Worm (Caenorhabditis elegans) whole organism, L1 larva: ENCODE data around the gene scav-2.

Source experiments
- Y116A8C.19 ChIP-seq: sonication (generic microtip); optimal IDR thresholded peaks from 2 replicates; lab custom pipeline; 2016; ENCODE audit warnings: missing compliant biosample characterization, missing genetic modification characterization, borderline replicate concordance
- alr-1 ChIP-seq: fragments of 200-800 bp; sonication (Bioruptor generic); optimal IDR thresholded peaks from 2 replicates; lab custom pipeline; 2018; ENCODE audit warnings: borderline replicate concordance, mild to moderate bottlenecking, missing genetic modification characterization, missing compliant biosample characterization
- aly-2 ChIP-seq: fragments of 150-350 bp; optimal IDR thresholded peaks from 2 replicates; lab custom pipeline; 2014; ENCODE audit warnings: missing biosample characterization, missing genetic modification characterization
- ama-1 ChIP-seq: fragments of 150-350 bp; optimal IDR thresholded peaks from 2 replicates; lab custom pipeline; 2014
- blmp-1 ChIP-seq: fragments of 150-350 bp; optimal IDR thresholded peaks from 2 replicates; lab custom pipeline; 2014; ENCODE audit warnings: missing biosample characterization, missing genetic modification characterization
- ceh-8 ChIP-seq: fragments of 200-800 bp; sonication (Bioruptor generic); optimal IDR thresholded peaks from 2 replicates; lab custom pipeline; 2018; ENCODE audit warnings: mild to moderate bottlenecking, missing genetic modification characterization, moderate library complexity, missing compliant biosample characterization
- ceh-82 ChIP-seq, 3 experiments: fragments of 150-350 bp in 1 of 3; sonication (generic microtip) in 2 of 3; optimal IDR thresholded peaks; 2 replicates each; lab custom pipeline; 2014 to 2017; ENCODE audit warnings: missing biosample characterization in 3 of 3, missing genetic modification characterization in 3 of 3
- ceh-88 ChIP-seq: fragments of 200-800 bp; sonication (Bioruptor generic); IDR thresholded peaks from 2 replicates; pipeline ENCODE4 v1.3.6; 2022; ENCODE audit warnings: missing genetic modification characterization, missing compliant biosample characterization
- ceh-90 ChIP-seq: sonication (generic microtip); optimal IDR thresholded peaks from 2 replicates; lab custom pipeline; 2016; ENCODE audit warnings: missing genetic modification characterization, missing compliant biosample characterization
- dsc-1 ChIP-seq: sonication (generic microtip); optimal IDR thresholded peaks from 2 replicates; lab custom pipeline; 2016; ENCODE audit warnings: mild to moderate bottlenecking, missing genetic modification characterization, missing compliant biosample characterization
- efl-1 ChIP-seq, 4 experiments: fragments of 150-350 bp; optimal IDR thresholded peaks in 3 of 4; peaks in 1 of 4; 1 replicate in 1 of 4; 2 replicates in 3 of 4; lab custom pipeline; 2014; ENCODE audit warnings: missing biosample characterization in 2 of 4, missing genetic modification characterization in 2 of 4, missing genetic modification reagents in 2 of 4
- elt-2 ChIP-seq: sonication (generic microtip); optimal IDR thresholded peaks from 2 replicates; lab custom pipeline; 2016; ENCODE audit warnings: missing genetic modification characterization, mild to moderate bottlenecking, inconsistent platforms, missing compliant biosample characterization, missing genetic modification reagents
- elt-3 ChIP-seq, 6 experiments: fragments of 150-350 bp in 1 of 6; sonication (generic microtip); optimal IDR thresholded peaks; 2 replicates each; lab custom pipeline; 2017 to 2018; ENCODE audit warnings: missing biosample characterization in 6 of 6, missing genetic modification characterization in 6 of 6, inconsistent platforms in 1 of 6
- fkh-10 ChIP-seq: sonication (generic microtip); optimal IDR thresholded peaks from 2 replicates; lab custom pipeline; 2017; ENCODE audit warnings: missing biosample characterization, missing genetic modification reagents, missing genetic modification characterization
- hlh-17 ChIP-seq: fragments of 200-800 bp; sonication (Bioruptor generic); optimal IDR thresholded peaks from 2 replicates; lab custom pipeline; 2018; ENCODE audit warnings: missing genetic modification characterization, mild to moderate bottlenecking, missing compliant biosample characterization, moderate library complexity, borderline replicate concordance
- isw-1 ChIP-seq: fragments of 200-800 bp; sonication (Bioruptor generic); IDR thresholded peaks from 2 replicates; pipeline ENCODE4 v1.3.6; 2022; ENCODE audit warnings: missing genetic modification characterization, missing compliant biosample characterization
- jun-1 ChIP-seq: fragments of 150-350 bp; optimal IDR thresholded peaks from 2 replicates; lab custom pipeline; 2014; ENCODE audit warnings: missing biosample characterization, missing genetic modification reagents, missing genetic modification characterization
- lin-13 ChIP-seq: fragments of 150-350 bp; optimal IDR thresholded peaks from 2 replicates; lab custom pipeline; 2014; ENCODE audit warnings: missing biosample characterization, missing genetic modification reagents, missing genetic modification characterization
- lin-35 ChIP-seq, 2 experiments: fragments of 150-350 bp; optimal IDR thresholded peaks; 2 replicates each; lab custom pipeline; 2014; ENCODE audit warnings: missing biosample characterization in 2 of 2, missing genetic modification characterization in 2 of 2, missing genetic modification reagents in 2 of 2
- lin-39 ChIP-seq: fragments of 150-350 bp; optimal IDR thresholded peaks from 2 replicates; lab custom pipeline; 2014; ENCODE audit warnings: missing biosample characterization, missing genetic modification reagents, missing genetic modification characterization
- lsy-2 ChIP-seq, 2 experiments: fragments of 150-350 bp; optimal IDR thresholded peaks; 2 replicates each; lab custom pipeline; 2014; ENCODE audit warnings: missing biosample characterization in 2 of 2, missing genetic modification characterization in 2 of 2
- mab-9 ChIP-seq: fragments of 200-800 bp; sonication (Bioruptor generic); IDR thresholded peaks from 2 replicates; pipeline ENCODE4 v1.3.6; 2022; ENCODE audit warnings: missing genetic modification reagents, missing genetic modification characterization, missing compliant biosample characterization
- nhr-12 ChIP-seq: sonication (generic microtip); optimal IDR thresholded peaks from 2 replicates; lab custom pipeline; 2017; ENCODE audit warnings: missing biosample characterization, missing genetic modification characterization
- nhr-19 ChIP-seq: fragments of 200-800 bp; sonication (Bioruptor generic); conservative IDR thresholded peaks from 2 replicates; pipeline ENCODE4 v1.3.6; 2022; ENCODE audit warnings: missing genetic modification characterization, missing compliant biosample characterization
- nhr-20 ChIP-seq: sonication (generic microtip); optimal IDR thresholded peaks from 2 replicates; lab custom pipeline; 2016; ENCODE audit warnings: mild to moderate bottlenecking, missing genetic modification characterization, missing compliant biosample characterization
- nhr-28 ChIP-seq: fragments of 150-350 bp; optimal IDR thresholded peaks from 2 replicates; lab custom pipeline; 2014; ENCODE audit warnings: missing biosample characterization, missing genetic modification characterization
- nhr-76 ChIP-seq: sonication (generic microtip); optimal IDR thresholded peaks from 2 replicates; lab custom pipeline; 2017; ENCODE audit warnings: missing biosample characterization, missing genetic modification characterization
- nhr-77 ChIP-seq: fragments of 150-350 bp; optimal IDR thresholded peaks from 2 replicates; lab custom pipeline; 2014; ENCODE audit warnings: missing biosample characterization, missing genetic modification characterization
- nhr-84 ChIP-seq: sonication (generic microtip); optimal IDR thresholded peaks from 2 replicates; lab custom pipeline; 2017; ENCODE audit warnings: missing biosample characterization, missing genetic modification characterization
- nhr-85 ChIP-seq: sonication (generic microtip); peaks from one replicate; lab custom pipeline; 2016; ENCODE audit warnings: missing genetic modification characterization, inconsistent platforms, missing compliant biosample characterization
- nhr-90 ChIP-seq: sonication (generic microtip); optimal IDR thresholded peaks from 2 replicates; lab custom pipeline; 2016; ENCODE audit warnings: mild to moderate bottlenecking, missing genetic modification characterization, missing compliant biosample characterization; ENCODE audit not compliant: poor library complexity
- pax-3 ChIP-seq: fragments of 200-800 bp; sonication (Bioruptor generic); optimal IDR thresholded peaks from 2 replicates; lab custom pipeline; 2018; ENCODE audit warnings: mild to moderate bottlenecking, missing genetic modification characterization, moderate library complexity, missing compliant biosample characterization
- snpc-4 ChIP-seq: fragments of 150-350 bp; optimal IDR thresholded peaks from 2 replicates; lab custom pipeline; 2014; ENCODE audit warnings: missing biosample characterization, missing genetic modification characterization
- snu-23 ChIP-seq: sonication (generic microtip); optimal IDR thresholded peaks from 2 replicates; lab custom pipeline; 2016; ENCODE audit warnings: missing genetic modification characterization, missing compliant biosample characterization
- tbx-2 ChIP-seq: sonication (generic microtip); optimal IDR thresholded peaks from 2 replicates; lab custom pipeline; 2016; ENCODE audit warnings: missing genetic modification characterization, missing compliant biosample characterization
- unc-30 ChIP-seq: sonication (generic microtip); optimal IDR thresholded peaks from 2 replicates; lab custom pipeline; 2017; ENCODE audit warnings: missing biosample characterization, missing genetic modification characterization
- unc-62 ChIP-seq: fragments of 150-350 bp; optimal IDR thresholded peaks from 2 replicates; lab custom pipeline; 2014; ENCODE audit warnings: missing biosample characterization, missing genetic modification reagents, missing genetic modification characterization
- vab-15 ChIP-seq: sonication (generic microtip); optimal IDR thresholded peaks from 2 replicates; lab custom pipeline; 2017; ENCODE audit warnings: missing genotype, mild to moderate bottlenecking, missing genetic modification characterization, missing compliant biosample characterization
- xbp-1 ChIP-seq: sonication (generic microtip); optimal IDR thresholded peaks from 2 replicates; lab custom pipeline; 2016; ENCODE audit warnings: missing genetic modification characterization, missing compliant biosample characterization
- zag-1 ChIP-seq: fragments of 150-350 bp; optimal IDR thresholded peaks from 2 replicates; lab custom pipeline; 2014; ENCODE audit warnings: missing biosample characterization, missing genetic modification characterization

The scav-2 gene

DNA sequence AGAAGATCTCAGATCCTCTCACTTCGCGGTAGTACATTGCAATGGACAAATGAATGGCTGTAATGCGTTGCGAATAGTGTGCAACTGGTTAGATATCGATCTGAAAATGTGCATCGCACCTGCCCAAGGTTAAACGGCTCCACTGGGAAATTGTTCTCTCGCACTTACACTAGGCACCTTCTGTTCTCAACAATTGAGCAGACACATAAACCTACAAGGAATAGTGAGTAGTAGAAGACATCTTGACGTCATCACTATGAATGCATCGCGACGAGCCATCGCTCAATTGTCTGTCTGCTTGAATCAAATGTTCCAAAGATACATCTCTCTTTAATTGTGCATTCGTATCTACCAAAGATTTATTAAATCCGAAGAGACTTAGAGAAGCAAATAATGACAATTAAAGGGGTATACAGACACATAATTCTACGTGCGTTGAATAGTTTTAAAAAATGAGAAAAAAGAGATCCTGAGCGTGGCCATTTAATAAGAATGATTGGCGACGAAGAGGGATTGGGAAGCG is 7.9 kb upstream of the scav-2 start, which contains the start of gene T05D4.2 (continued):
- TF ChIP-seq lin-13 (GFP tag; lab: Kevin White, UChicago): no peak
- peak; percentile 11 for TF ChIP-seq aly-2 (tag; lab: Kevin White, UChicago)

DNA sequence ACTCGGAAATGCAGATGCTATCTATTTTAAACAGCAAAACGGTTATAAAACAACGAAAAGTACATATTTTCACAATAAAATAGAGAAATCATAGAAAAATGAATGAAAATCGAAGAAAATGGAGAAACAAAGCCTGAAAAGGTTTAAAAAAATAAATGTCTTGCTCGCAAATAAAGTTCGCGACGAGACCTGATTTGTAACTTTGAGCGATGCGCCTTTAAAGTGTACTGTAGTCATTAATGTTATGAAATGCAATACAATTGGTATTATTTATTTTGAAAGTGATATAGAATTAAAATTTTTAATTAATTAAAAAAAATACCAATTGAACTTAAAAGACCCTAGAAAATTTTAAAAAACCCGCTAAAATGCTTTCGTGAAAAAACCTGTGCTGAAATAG is 6.1 kb upstream of the scav-2 start:
- TF ChIP-seq jun-1 (no peak), fkh-10 (GFP tag; lab: Kevin White, UChicago) (no peak), unc-62 (no peak), nhr-85 (tag; lab: Kevin White, UChicago) (no peak), nhr-90 (tag; lab: Kevin White, UChicago) (no peak), isw-1 (GFP tag; lab: Robert Waterston, UW) (no peak), vab-15 (tag; lab: Kevin White, UChicago) (no peak), dsc-1 (tag; lab: Kevin White, UChicago) (no peak), nhr-77 (tag; lab: Kevin White, UChicago) (no peak)
- TF ChIP-seq, all 84 proteins: peak for 0

DNA sequence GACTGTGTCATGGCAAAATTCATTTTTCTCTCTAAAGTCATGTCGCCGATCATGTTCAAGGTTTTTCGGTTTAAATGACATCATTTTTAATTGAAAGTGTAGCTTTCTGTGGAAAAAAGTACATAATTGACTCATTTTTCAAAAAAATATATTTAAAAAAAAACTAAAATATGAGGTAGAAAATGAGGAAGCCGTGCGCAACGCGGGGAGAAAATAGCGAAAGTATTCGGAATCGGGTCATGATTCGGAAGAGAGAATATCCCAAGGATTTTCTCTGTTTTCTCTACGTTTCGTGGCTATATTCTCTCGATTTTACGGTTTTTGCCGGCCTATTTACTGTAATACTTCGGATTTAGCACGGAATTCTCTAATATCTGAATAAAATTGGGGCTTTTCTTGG is 5.6 kb upstream of the scav-2 start:
- TF ChIP-seq alr-1 (tag; lab: Kevin White, UChicago) (no peak), xbp-1 (no peak), blmp-1 (tag; lab: Kevin White, UChicago) (peak; percentile 99), unc-30 (tag; lab: Kevin White, UChicago) (no peak), elt-3 (tag; optimal IDR thresholded peaks at IDR 0.05; lab: Kevin White, UChicago) (peak in 1 of 6 experiments; percentile 44), snpc-4 (tag; lab: Kevin White, UChicago) (no peak), nhr-84 (tag; lab: Kevin White, UChicago) (no peak), nhr-28 (tag; lab: Kevin White, UChicago) (no peak), nhr-76 (tag; lab: Kevin White, UChicago) (no peak), ceh-82 (tag; optimal IDR thresholded peaks at IDR 0.05; lab: Kevin White, UChicago) (no peak), nhr-85 (tag; lab: Kevin White, UChicago) (peak; percentile 71), hlh-17 (GFP tag; lab: Kevin White, UChicago) (no peak), nhr-77 (tag; lab: Kevin White, UChicago) (no peak)
- TF ChIP-seq, all 84 proteins: peak for 3

DNA sequence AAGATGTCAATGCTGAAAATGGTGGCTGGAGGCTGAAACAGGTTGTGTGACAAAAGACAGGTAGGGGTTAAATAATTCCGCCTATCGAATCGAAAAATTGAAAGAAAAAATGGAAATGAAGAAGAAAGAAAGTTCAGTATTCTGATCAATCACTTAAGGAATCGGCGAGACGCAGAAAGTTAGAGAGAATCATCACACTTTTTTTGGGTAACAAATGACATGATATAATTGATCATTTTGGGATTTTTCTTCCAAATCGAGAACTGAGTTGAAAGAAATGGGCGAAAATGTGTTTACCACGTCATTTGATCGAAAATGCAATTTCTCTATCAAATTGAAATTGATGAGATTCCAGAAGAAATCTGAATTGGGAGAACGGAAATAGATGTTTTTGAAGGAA is 905 bp upstream of the scav-2 start:
- TF ChIP-seq elt-3 (tag; optimal IDR thresholded peaks at IDR 0.05; lab: Kevin White, UChicago) (peak in 1 of 6 experiments; percentile 33), lin-35 (GFP tag; optimal IDR thresholded peaks at IDR 0.05; lab: Kevin White, UChicago) (peak in 1 of 2 experiments; percentile 24), ceh-82 (tag; optimal IDR thresholded peaks at IDR 0.05; lab: Kevin White, UChicago) (no peak), lin-39 (tag; lab: Kevin White, UChicago) (no peak), snu-23 (GFP tag; lab: Kevin White, UChicago) (peak; percentile 5), blmp-1 (tag; lab: Kevin White, UChicago) (peak; percentile 80), nhr-85 (tag; lab: Kevin White, UChicago) (peak; percentile 58)

DNA sequence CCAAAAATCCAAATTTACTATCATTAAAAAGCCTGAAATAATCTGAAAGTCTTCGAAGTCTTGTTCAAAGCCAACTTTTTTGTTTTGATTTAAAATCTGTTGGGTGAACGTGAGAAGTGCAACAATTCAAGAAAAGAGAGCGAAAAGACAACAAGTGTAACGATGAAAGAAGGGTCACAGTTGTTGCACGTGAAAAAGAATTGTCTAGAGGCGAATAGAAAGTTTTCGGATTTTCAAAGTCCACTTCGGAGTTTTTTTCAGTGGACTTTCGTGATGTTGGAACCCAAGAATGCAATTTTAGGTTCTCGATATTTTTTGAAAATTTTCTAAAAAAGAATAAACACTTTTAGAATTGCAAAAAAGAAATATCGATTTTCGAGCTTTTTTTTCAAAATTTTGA is 5.2 kb downstream of the scav-2 start:
- TF ChIP-seq lin-35 (GFP tag; optimal IDR thresholded peaks at IDR 0.05; lab: Kevin White, UChicago) (no peak), snu-23 (GFP tag; lab: Kevin White, UChicago) (peak; percentile 21)

DNA sequence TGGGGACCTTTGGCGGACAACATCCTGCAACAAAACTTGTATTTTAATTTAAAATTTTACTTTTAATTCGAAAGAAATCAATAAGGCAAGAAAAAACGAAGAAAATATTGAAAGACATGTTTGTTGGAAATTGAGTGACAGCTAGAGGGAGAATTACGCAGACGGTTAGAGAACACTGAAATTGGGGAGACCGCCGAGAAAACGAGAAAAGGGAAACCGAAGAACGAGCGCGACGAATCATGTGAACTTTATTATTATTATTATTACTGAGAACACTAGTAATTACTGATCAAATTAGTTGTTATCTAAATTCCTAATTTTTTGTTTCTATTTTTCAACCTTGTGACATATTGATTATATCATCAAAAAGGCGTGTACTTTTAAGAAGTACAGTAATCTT is 6.2 kb downstream of the scav-2 start, which contains the start of gene mmad-1:
Gene mmad-1, minus strand, starts transcription at position 24 of the 400 bp plus-strand sequence.
- TF ChIP-seq Y116A8C.19 (tag; lab: Kevin White, UChicago) (no peak), nhr-19 (peak; percentile 83), unc-62 (no peak), pax-3 (tag; lab: Kevin White, UChicago) (no peak), ceh-88 (GFP tag; lab: Robert Waterston, UW) (no peak), isw-1 (GFP tag; lab: Robert Waterston, UW) (no peak), zag-1 (tag; lab: Kevin White, UChicago) (no peak), tbx-2 (tag; lab: Kevin White, UChicago) (peak; percentile 60), snpc-4 (tag; lab: Kevin White, UChicago) (no peak), mab-9 (GFP tag; lab: Robert Waterston, UW) (no peak), lsy-2 (tag; optimal IDR thresholded peaks at IDR 0.05; lab: Kevin White, UChicago) (peak; percentile 44 to 52), nhr-12 (tag; lab: Kevin White, UChicago) (no peak), lin-13 (GFP tag; lab: Kevin White, UChicago) (peak; percentile 2), nhr-20 (peak; percentile 82), ceh-90 (no peak), elt-2 (tag; lab: Kevin White, UChicago) (peak; percentile 24), efl-1 (optimal IDR thresholded peaks at IDR 0.05; lab: Kevin White, UChicago) (peak; percentile 40 to 41), efl-1 (GFP tag; optimal IDR thresholded peaks at IDR 0.05 in 1 of 2; lab: Kevin White, UChicago) (peak; percentile 4 to 43), ceh-82 (tag; optimal IDR thresholded peaks at IDR 0.05; lab: Kevin White, UChicago) (peak in 2 of 3 experiments; percentile 19 to 51), ama-1 (peak; percentile 54), lin-35 (GFP tag; optimal IDR thresholded peaks at IDR 0.05; lab: Kevin White, UChicago) (peak; percentile 45 to 64), ceh-8 (GFP tag; lab: Kevin White, UChicago) (peak; percentile 10)
